Fruit fly (Drosophila melanogaster): ENCODE results near the gene pum.

Gene pum

DNA sequence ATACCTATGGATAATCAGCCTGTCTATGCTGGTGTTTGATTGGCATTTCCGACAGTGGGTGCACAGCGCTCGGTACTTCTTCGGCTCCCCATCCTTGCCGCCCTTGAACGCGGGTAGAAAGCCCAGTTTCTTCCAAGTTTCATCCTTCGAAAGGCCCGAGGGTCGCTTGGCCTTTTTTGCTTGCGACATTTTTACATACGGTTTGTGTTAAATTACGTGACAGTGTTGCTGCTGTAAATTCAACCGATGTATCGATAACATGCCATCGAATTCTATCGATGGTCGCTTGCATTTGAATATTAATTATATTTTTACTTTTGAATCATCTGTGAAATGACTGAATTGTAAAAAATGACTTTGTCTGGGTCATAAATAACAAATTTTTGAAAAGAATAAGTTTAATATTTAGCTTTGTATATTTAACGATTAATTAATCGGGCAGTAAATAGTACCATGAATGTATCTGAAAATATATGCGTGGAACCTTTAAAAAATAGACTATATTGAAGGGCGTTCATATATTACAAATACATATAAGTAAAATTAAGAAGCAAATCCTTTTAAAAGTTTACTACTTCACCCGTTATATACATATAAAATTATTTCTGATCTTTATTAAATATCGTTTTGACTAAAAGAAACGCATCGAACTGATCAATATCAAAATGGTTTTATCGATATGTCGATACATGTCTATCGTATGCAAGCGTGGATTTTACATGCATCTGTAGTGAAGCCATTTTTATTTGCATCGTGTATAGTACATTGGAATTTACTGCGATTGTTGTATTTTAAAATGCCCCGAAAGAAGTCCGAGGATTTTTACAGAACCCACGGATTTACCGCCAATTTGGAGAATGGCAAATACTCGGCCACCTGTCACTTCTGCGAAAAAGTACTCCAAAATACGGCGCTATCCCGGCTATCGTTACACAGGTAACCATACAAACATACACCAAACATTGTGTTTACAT lies 21.1 kb upstream of the pum start, which contains the start of the genes Ibf2 and Ibf1 (continued):
- TF ChIP-seq Pdp1 (GFP tag; optimal IDR thresholded peaks at IDR 0.05) (no peak), CG7271 (tag; optimal IDR thresholded peaks at IDR 0.05) (no peak), Hmr (GFP tag; optimal IDR thresholded peaks at IDR 0.05) (no peak), CG6254 (GFP tag; optimal IDR thresholded peaks at IDR 0.05) (no peak), D19B (GFP tag; optimal IDR thresholded peaks at IDR 0.05) (no peak), sqz (GFP tag; optimal IDR thresholded peaks at IDR 0.05) (no peak), Dp (GFP tag; optimal IDR thresholded peaks at IDR 0.05) (peak; percentile 63), scrt (GFP tag; optimal IDR thresholded peaks at IDR 0.05) (no peak), lmd (GFP tag; IDR thresholded peaks at IDR 0.05) (no peak), CG2889 (GFP tag; IDR thresholded peaks at IDR 0.05) (no peak), Optix (GFP tag; IDR thresholded peaks at IDR 0.05) (no peak), tx (GFP tag; optimal IDR thresholded peaks at IDR 0.05) (no peak), sob (GFP tag; IDR thresholded peaks at IDR 0.05) (no peak), amos (GFP tag; IDR thresholded peaks at IDR 0.05; ENCODE audit: partially characterized antibody) (peak; percentile 87), lilli (GFP tag; optimal IDR thresholded peaks at IDR 0.05) (no peak), CG6791 (GFP tag; IDR thresholded peaks at IDR 0.05; ENCODE audit: partially characterized antibody) (peak; percentile 92), ttk (GFP tag; IDR thresholded peaks at IDR 0.05) (no peak), Nf-YB (GFP tag; optimal IDR thresholded peaks at IDR 0.05) (no peak), CG4854 (GFP tag; optimal IDR thresholded peaks at IDR 0.05) (no peak), sr (GFP tag; IDR thresholded peaks at IDR 0.05) (no peak), prd (optimal IDR thresholded peaks at IDR 0.05) (no peak), prd (GFP tag; IDR thresholded peaks at IDR 0.05) (no peak), jing (GFP tag; optimal IDR thresholded peaks at IDR 0.05) (no peak), CG31441 (GFP tag; IDR thresholded peaks at IDR 0.05) (no peak), exex (tag; optimal IDR thresholded peaks at IDR 0.05) (no peak), CG43689 (GFP tag; IDR thresholded peaks at IDR 0.05) (no peak), CG4282 (GFP tag; optimal IDR thresholded peaks at IDR 0.05) (no peak), Dfd (GFP tag; optimal IDR thresholded peaks at IDR 0.05) (no peak), CG10147 (GFP tag; optimal IDR thresholded peaks at IDR 0.05) (no peak), grau (tag; optimal IDR thresholded peaks at IDR 0.05) (no peak), slou (GFP tag; optimal IDR thresholded peaks at IDR 0.05) (no peak), knrl (GFP tag; IDR thresholded peaks at IDR 0.05; ENCODE audit: partially characterized antibody) (peak; percentile 80), Fer3 (tag; optimal IDR thresholded peaks at IDR 0.05) (no peak), wor (GFP tag; IDR thresholded peaks at IDR 0.05) (no peak), gcm (GFP tag; optimal IDR thresholded peaks at IDR 0.05) (no peak), HmgZ (tag; optimal IDR thresholded peaks at IDR 0.05) (peak; percentile 16), CG31224 (GFP tag; IDR thresholded peaks at IDR 0.05) (no peak), Abd-B (GFP tag; optimal IDR thresholded peaks at IDR 0.05) (no peak), Dad (GFP tag; optimal IDR thresholded peaks at IDR 0.05) (no peak), Oli (tag; optimal IDR thresholded peaks at IDR 0.05) (no peak), CG2120 (GFP tag; optimal IDR thresholded peaks at IDR 0.05) (no peak), p53 (GFP tag; optimal IDR thresholded peaks at IDR 0.05) (no peak), fd3F (GFP tag; optimal IDR thresholded peaks at IDR 0.05) (no peak), shn (GFP tag; optimal IDR thresholded peaks at IDR 0.05) (no peak), Scr (GFP tag; IDR thresholded peaks at IDR 0.05; ENCODE audit: partially characterized antibody) (peak; percentile 85), CG18619 (GFP tag; optimal IDR thresholded peaks at IDR 0.05) (no peak), pros (GFP tag; optimal IDR thresholded peaks at IDR 0.05) (no peak), CG34422 (GFP tag; IDR thresholded peaks at IDR 0.05) (no peak), zfh1 (GFP tag; IDR thresholded peaks at IDR 0.05) (no peak)
